Fruit fly (Drosophila melanogaster) whole organism, prepupa: ENCODE data around the gene CG6650.

Experiments used
- Blimp-1 ChIP-seq: fragments of 200-800 bp; sonication (Bioruptor generic); optimal IDR thresholded peaks from 3 replicates; lab custom pipeline; 2017; ENCODE audit warnings: missing biosample characterization, missing genetic modification characterization, mild to moderate bottlenecking, moderate library complexity, missing genetic modification reagents
- CG10631 ChIP-seq: fragments of 200-800 bp; sonication (Bioruptor generic); optimal IDR thresholded peaks from 2 replicates; lab custom pipeline; 2016; ENCODE audit warnings: missing biosample characterization, missing genetic modification characterization
- CG10669 ChIP-seq: fragments of 200-800 bp; sonication (Bioruptor generic); optimal IDR thresholded peaks from 3 replicates; lab custom pipeline; 2018; ENCODE audit warnings: missing biosample characterization, mild to moderate bottlenecking, missing genetic modification characterization, moderate library complexity
- CG11902 ChIP-seq: fragments of 200-800 bp; sonication (Bioruptor generic); optimal IDR thresholded peaks from 3 replicates; lab custom pipeline; 2016; ENCODE audit warnings: missing biosample characterization, missing genetic modification characterization
- CG1621 ChIP-seq: fragments of 200-800 bp; sonication (Bioruptor generic); optimal IDR thresholded peaks from 3 replicates; lab custom pipeline; 2018; ENCODE audit warnings: missing biosample characterization, mild to moderate bottlenecking, missing genetic modification characterization
- CG31627 ChIP-seq: fragments of 200-800 bp; sonication (Bioruptor generic); optimal IDR thresholded peaks from 3 replicates; lab custom pipeline; 2016; ENCODE audit warnings: missing biosample characterization, missing genetic modification characterization
- CG34406 ChIP-seq: fragments of 200-800 bp; sonication (Bioruptor generic); optimal IDR thresholded peaks from 3 replicates; lab custom pipeline; 2016; ENCODE audit warnings: missing biosample characterization, missing genetic modification characterization
- CG6276 ChIP-seq: fragments of 200-800 bp; sonication (Bioruptor generic); optimal IDR thresholded peaks from 2 replicates; lab custom pipeline; 2017; ENCODE audit warnings: missing biosample characterization, mild to moderate bottlenecking, missing genetic modification characterization
- CG6792 ChIP-seq: fragments of 200-800 bp; sonication (Bioruptor generic); optimal IDR thresholded peaks from 3 replicates; lab custom pipeline; 2016; ENCODE audit warnings: missing biosample characterization, missing genetic modification characterization
- CG6854 ChIP-seq: fragments of 200-800 bp; sonication (Bioruptor generic); optimal IDR thresholded peaks from 2 replicates; lab custom pipeline; 2017; ENCODE audit warnings: missing biosample characterization, mild to moderate bottlenecking, missing genetic modification characterization
- CG7368 ChIP-seq: fragments of 200-800 bp; sonication (Bioruptor generic); optimal IDR thresholded peaks from 3 replicates; lab custom pipeline; 2016; ENCODE audit warnings: missing biosample characterization, missing genetic modification characterization
- CG8119 ChIP-seq: fragments of 200-800 bp; sonication (Bioruptor generic); IDR thresholded peaks from 3 replicates; pipeline ENCODE4 v1.3.6; 2022; ENCODE audit warnings: missing biosample characterization, missing genetic modification characterization
- Eip78C ChIP-seq: fragments of 200-800 bp; sonication (Bioruptor generic); peaks from one replicate; lab custom pipeline; 2016; ENCODE audit warnings: missing biosample characterization, missing genetic modification characterization
- Ets96B ChIP-seq: fragments of 200-800 bp; optimal IDR thresholded peaks from 2 replicates; lab custom pipeline; 2019; ENCODE audit warnings: missing biosample characterization, mild to moderate bottlenecking, missing genetic modification characterization, moderate library complexity
- Hr39 ChIP-seq: fragments of 200-800 bp; sonication (Bioruptor generic); optimal IDR thresholded peaks from 2 replicates; lab custom pipeline; 2016; ENCODE audit warnings: missing biosample characterization, missing genetic modification characterization
- Hr4 ChIP-seq: fragments of 200-800 bp; sonication (Bioruptor generic); optimal IDR thresholded peaks from 3 replicates; lab custom pipeline; 2016; ENCODE audit warnings: missing biosample characterization, missing genetic modification characterization
- Lpt ChIP-seq: fragments of 200-800 bp; sonication (Bioruptor generic); optimal IDR thresholded peaks from 3 replicates; lab custom pipeline; 2016; ENCODE audit warnings: missing biosample characterization, missing genetic modification characterization
- Met ChIP-seq: fragments of 200-800 bp; sonication (Bioruptor generic); optimal IDR thresholded peaks from 3 replicates; lab custom pipeline; 2016; ENCODE audit warnings: missing biosample characterization, missing genetic modification characterization
- OdsH ChIP-seq: fragments of 200-800 bp; sonication (Bioruptor generic); optimal IDR thresholded peaks from 3 replicates; lab custom pipeline; 2016; ENCODE audit warnings: missing biosample characterization, missing genetic modification characterization
- Smox ChIP-seq: fragments of 200-800 bp; sonication (Bioruptor generic); optimal IDR thresholded peaks from 3 replicates; lab custom pipeline; 2016; ENCODE audit warnings: missing biosample characterization, missing genetic modification characterization
- Sox102F ChIP-seq: fragments of 200-800 bp; sonication (Bioruptor generic); optimal IDR thresholded peaks from 2 replicates; lab custom pipeline; 2016; ENCODE audit warnings: missing biosample characterization, mild to moderate bottlenecking, missing genetic modification characterization
- Sox14 ChIP-seq: fragments of 200-800 bp; sonication (Bioruptor generic); optimal IDR thresholded peaks from 3 replicates; lab custom pipeline; 2016; ENCODE audit warnings: missing biosample characterization, missing genetic modification characterization
- Sox15 ChIP-seq: fragments of 200-800 bp; sonication (Bioruptor generic); optimal IDR thresholded peaks from 3 replicates; lab custom pipeline; 2016; ENCODE audit warnings: missing biosample characterization, missing genetic modification characterization
- achi ChIP-seq: fragments of 200-800 bp; sonication (Bioruptor generic); optimal IDR thresholded peaks from 3 replicates; lab custom pipeline; 2016; ENCODE audit warnings: missing biosample characterization, missing genetic modification characterization
- cyc ChIP-seq: fragments of 200-800 bp; sonication (Bioruptor generic); optimal IDR thresholded peaks from 3 replicates; lab custom pipeline; 2016; ENCODE audit warnings: missing biosample characterization, missing genetic modification characterization
- dac ChIP-seq: fragments of 200-800 bp; sonication (Bioruptor generic); optimal IDR thresholded peaks from 2 replicates; lab custom pipeline; 2017; ENCODE audit warnings: missing biosample characterization, mild to moderate bottlenecking, missing genetic modification characterization
- dsx ChIP-seq: fragments of 200-800 bp; optimal IDR thresholded peaks from 3 replicates; lab custom pipeline; 2019; ENCODE audit warnings: missing biosample characterization, mild to moderate bottlenecking, missing genetic modification characterization, moderate library complexity; ENCODE audit not compliant: poor library complexity, severe bottlenecking
- esn ChIP-seq: fragments of 200-800 bp; sonication (Bioruptor generic); optimal IDR thresholded peaks from 2 replicates; lab custom pipeline; 2016; ENCODE audit warnings: missing biosample characterization, mild to moderate bottlenecking, missing genetic modification characterization, moderate library complexity
- fd85E ChIP-seq: fragments of 200-800 bp; sonication (Bioruptor generic); optimal IDR thresholded peaks from 3 replicates; lab custom pipeline; 2016; ENCODE audit warnings: missing biosample characterization, missing genetic modification characterization
- fkh ChIP-seq: fragments of 200-800 bp; sonication (Bioruptor generic); optimal IDR thresholded peaks from 3 replicates; lab custom pipeline; 2017; ENCODE audit warnings: missing biosample characterization, mild to moderate bottlenecking, missing genetic modification characterization, moderate library complexity
- lz ChIP-seq: fragments of 200-800 bp; sonication (Bioruptor generic); optimal IDR thresholded peaks from 3 replicates; lab custom pipeline; 2016; ENCODE audit warnings: missing biosample characterization, missing genetic modification characterization
- net ChIP-seq: fragments of 200-800 bp; sonication (Bioruptor generic); optimal IDR thresholded peaks from 3 replicates; lab custom pipeline; 2016; ENCODE audit warnings: missing biosample characterization, missing genetic modification characterization
- pdm3 ChIP-seq: fragments of 200-800 bp; sonication (Bioruptor generic); optimal IDR thresholded peaks from 3 replicates; lab custom pipeline; 2016; ENCODE audit warnings: missing biosample characterization, missing genetic modification characterization
- spab ChIP-seq: fragments of 200-800 bp; sonication (Bioruptor generic); optimal IDR thresholded peaks from 2 replicates; lab custom pipeline; 2017; ENCODE audit warnings: missing biosample characterization, mild to moderate bottlenecking, missing genetic modification characterization, missing genetic modification reagents
- svp ChIP-seq: fragments of 200-800 bp; sonication (Bioruptor generic); peaks from one replicate; lab custom pipeline; 2016; ENCODE audit warnings: missing biosample characterization, missing genetic modification characterization
- topi ChIP-seq: fragments of 200-800 bp; sonication (Bioruptor generic); optimal IDR thresholded peaks from 3 replicates; lab custom pipeline; 2016; ENCODE audit warnings: missing biosample characterization, missing genetic modification characterization
- vri ChIP-seq: fragments of 200-800 bp; sonication (Bioruptor generic); optimal IDR thresholded peaks from 3 replicates; lab custom pipeline; 2016; ENCODE audit warnings: missing biosample characterization, mild to moderate bottlenecking, missing genetic modification characterization

CG6650 gene

DNA sequence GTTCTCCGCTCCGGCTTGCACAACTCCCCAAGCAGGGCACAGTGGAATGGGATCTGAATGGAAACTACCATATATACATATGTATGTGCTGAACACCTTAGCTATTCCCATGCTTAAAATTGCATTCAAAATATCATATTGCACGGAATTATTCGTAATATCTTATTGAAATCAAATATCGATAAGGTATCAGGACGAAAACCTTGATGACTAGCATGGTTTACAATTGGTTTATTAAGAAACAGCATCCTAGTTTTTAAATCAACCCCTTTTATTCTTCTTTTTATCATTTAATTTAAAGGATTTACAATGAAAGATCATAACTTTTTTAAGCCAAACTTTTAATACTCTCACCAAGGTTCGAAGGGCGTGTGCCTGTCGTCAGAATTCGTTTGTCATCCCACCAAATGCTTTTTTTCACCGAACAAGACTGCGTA is 24.0 kb downstream of the CG6650 start (continued):
- TF ChIP-seq CG8119 (GFP tag; lab: Robert Waterston, UW) (no peak), Hr4 (GFP tag; lab: Kevin White, UChicago) (no peak), Ets96B (tag; lab: Kevin White, UChicago) (peak; percentile 14), Smox (GFP tag; lab: Kevin White, UChicago) (peak; percentile 64), Blimp-1 (no peak), Sox15 (GFP tag; lab: Kevin White, UChicago) (peak; percentile 42), Sox102F (GFP tag; lab: Kevin White, UChicago) (peak; percentile 74), CG11902 (GFP tag; lab: Kevin White, UChicago) (peak; percentile 25), Sox14 (GFP tag; lab: Kevin White, UChicago) (peak; percentile 72), pdm3 (GFP tag; lab: Kevin White, UChicago) (peak; percentile 52), achi (GFP tag; lab: Kevin White, UChicago) (peak; percentile 55), CG10669 (GFP tag; lab: Kevin White, UChicago) (no peak), net (peak; percentile 27)
- TF ChIP-seq, all 60 proteins: peak for 35

DNA sequence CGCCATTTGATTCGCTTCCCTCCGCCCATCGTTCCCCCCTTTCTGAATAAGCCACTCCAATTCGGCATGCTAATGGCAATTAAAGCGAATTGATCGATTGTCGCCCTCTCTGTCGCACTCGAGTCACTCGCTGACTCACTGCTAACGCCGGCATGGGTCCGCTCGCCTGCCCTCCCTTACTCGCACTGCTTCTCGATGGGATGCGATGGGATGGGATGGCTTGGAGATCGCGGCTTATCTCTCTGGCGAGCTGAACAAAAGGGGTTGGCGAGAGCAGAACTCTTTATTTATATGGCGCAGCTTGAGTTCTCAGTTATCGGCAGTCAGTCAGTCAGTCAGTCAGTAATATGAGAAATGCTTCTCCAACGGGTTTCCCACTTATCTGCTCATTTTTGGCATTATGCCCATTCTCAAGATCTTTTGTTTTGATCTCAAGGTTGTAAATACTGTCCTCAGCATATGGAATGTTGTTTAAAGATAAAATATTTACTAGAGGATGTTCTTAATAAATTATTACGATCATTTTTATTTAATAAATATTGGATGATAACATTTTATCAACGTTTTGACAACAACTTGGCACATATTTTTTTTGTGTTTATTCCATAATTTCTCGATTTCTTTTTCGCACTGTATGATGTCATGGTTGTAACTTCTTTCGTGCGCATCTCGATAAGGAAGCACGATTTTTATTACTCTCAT is 24.7 kb downstream of the CG6650 start:
- TF ChIP-seq svp, result peak; percentile 70
- TF ChIP-seq CG10669 (GFP tag; lab: Kevin White, UChicago), result no peak
- peak; percentile 44 for TF ChIP-seq Smox (GFP tag; lab: Kevin White, UChicago)
- no peak for TF ChIP-seq CG34406
- TF ChIP-seq Hr39 (GFP tag; lab: Kevin White, UChicago), result peak; percentile 14
- TF ChIP-seq OdsH (GFP tag; lab: Kevin White, UChicago), result peak; percentile 15
- no peak for TF ChIP-seq CG6854 (GFP tag; lab: Kevin White, UChicago)
- no peak for TF ChIP-seq CG7368 (GFP tag; lab: Kevin White, UChicago)
- TF ChIP-seq fd85E (GFP tag; lab: Kevin White, UChicago), result no peak
- no peak for TF ChIP-seq dac (GFP tag; lab: Kevin White, UChicago)
- TF ChIP-seq spab (GFP tag; lab: Kevin White, UChicago), result no peak
- no peak for TF ChIP-seq Lpt (GFP tag; lab: Kevin White, UChicago)
- no peak for TF ChIP-seq cyc
- TF ChIP-seq CG1621, result no peak
- peak; percentile 15 for TF ChIP-seq achi (GFP tag; lab: Kevin White, UChicago)
- TF ChIP-seq lz (GFP tag; lab: Kevin White, UChicago), result peak; percentile 10
- TF ChIP-seq dsx (GFP tag; lab: Kevin White, UChicago), result no peak
- TF ChIP-seq Sox102F (GFP tag; lab: Kevin White, UChicago), result peak; percentile 53
- no peak for TF ChIP-seq Blimp-1
- TF ChIP-seq CG6276 (GFP tag; lab: Kevin White, UChicago), result no peak
- TF ChIP-seq CG6792 (GFP tag; lab: Kevin White, UChicago), result no peak
- peak; percentile 34 for TF ChIP-seq esn (GFP tag; lab: Kevin White, UChicago)
- TF ChIP-seq pdm3 (GFP tag; lab: Kevin White, UChicago), result peak; percentile 3
- TF ChIP-seq Eip78C (GFP tag; lab: Kevin White, UChicago), result peak; percentile 80
- peak; percentile 29 for TF ChIP-seq fkh (GFP tag; lab: Kevin White, UChicago)
- peak; percentile 0 for TF ChIP-seq CG31627
- peak; percentile 30 for TF ChIP-seq topi
- peak; percentile 28 for TF ChIP-seq Met
- peak; percentile 7 for TF ChIP-seq CG10631 (GFP tag; lab: Kevin White, UChicago)

DNA sequence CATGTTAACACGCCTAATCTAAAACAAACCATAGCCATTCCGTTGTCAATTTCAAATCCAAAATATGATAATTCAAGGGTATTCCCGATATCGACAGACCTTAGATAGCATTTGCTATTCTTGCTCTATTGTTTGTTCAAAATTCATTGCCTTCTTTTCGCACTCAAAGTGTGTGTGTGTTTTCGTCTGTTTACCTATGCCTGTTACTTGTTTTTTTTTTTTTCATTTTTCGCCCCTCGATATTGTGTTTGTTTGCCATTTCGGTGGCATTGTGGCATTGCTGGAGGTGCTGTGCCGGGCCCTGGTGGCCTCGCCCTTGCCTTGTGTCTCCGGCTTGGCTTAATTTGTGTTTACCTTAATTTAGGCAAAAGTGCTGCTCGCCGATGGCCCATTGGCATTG is 25.6 kb downstream of the CG6650 start:
- no peak for TF ChIP-seq Lpt (GFP tag; lab: Kevin White, UChicago)
- no peak for TF ChIP-seq CG34406
- no peak for TF ChIP-seq vri (GFP tag; lab: Kevin White, UChicago)
- TF ChIP-seq fkh (GFP tag; lab: Kevin White, UChicago), result peak; percentile 74
- no peak for TF ChIP-seq Hr4 (GFP tag; lab: Kevin White, UChicago)
